Fruit fly (Drosophila melanogaster): Measurements from ENCODE around the gene CG43342.

Gene CG43342

DNA sequence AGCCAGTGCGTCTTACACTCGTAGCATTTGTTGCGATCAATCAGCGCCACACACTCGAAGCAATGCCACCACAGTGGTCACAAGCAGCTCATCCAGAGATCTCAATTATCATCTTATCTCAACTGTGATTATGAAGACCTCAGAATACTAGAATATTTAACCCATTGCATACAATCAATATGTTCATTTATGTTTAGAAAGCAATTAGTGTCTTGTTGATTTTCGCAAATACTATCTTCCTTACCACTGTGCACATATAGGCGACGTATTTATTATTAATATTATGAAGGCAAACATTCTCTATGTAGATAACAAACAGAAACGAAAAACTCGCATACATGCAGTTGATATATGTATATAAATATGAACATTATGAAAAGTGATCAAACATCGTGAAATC, 22.3 kb upstream of the CG43342 start (continued):
- TF ChIP-seq CG15696 (tag; optimal IDR thresholded peaks at IDR 0.05) = peak; percentile 89
- no peak for TF ChIP-seq eve (GFP tag; optimal IDR thresholded peaks at IDR 0.05)
- no peak for TF ChIP-seq gt (GFP tag; IDR thresholded peaks at IDR 0.05)
- peak; percentile 57 for TF ChIP-seq CG13296 (GFP tag; optimal IDR thresholded peaks at IDR 0.05)
- 0 out of 2 replicates have a peak, but pooled peaks have one; percentile 27 for TF ChIP-seq CG43689 (GFP tag; IDR thresholded peaks at IDR 0.05)
- TF ChIP-seq CG12071 (GFP tag; optimal IDR thresholded peaks at IDR 0.05) = peak; percentile 57
- TF ChIP-seq CG6854 (GFP tag; optimal IDR thresholded peaks at IDR 0.05) = no peak
- peak; percentile 69 for TF ChIP-seq Rfx (GFP tag; IDR thresholded peaks at IDR 0.05)
- peak; percentile 17 for TF ChIP-seq Dek (tag; optimal IDR thresholded peaks at IDR 0.05)
- no peak for TF ChIP-seq CG6654 (GFP tag; optimal IDR thresholded peaks at IDR 0.05)
- peak; percentile 82 for TF ChIP-seq dysf (GFP tag; IDR thresholded peaks at IDR 0.05)
- peak; percentile 73 for TF ChIP-seq CG32532 (GFP tag; IDR thresholded peaks at IDR 0.05)
- TF ChIP-seq inv (GFP tag; IDR thresholded peaks at IDR 0.05; ENCODE audit: partially characterized antibody) = no peak
- peak; percentile 52 for TF ChIP-seq trem (tag; optimal IDR thresholded peaks at IDR 0.05)
- peak; percentile 58 for TF ChIP-seq danr (GFP tag; IDR thresholded peaks at IDR 0.05)
- TF ChIP-seq Opbp (GFP tag; IDR thresholded peaks at IDR 0.05; ENCODE audit: partially characterized antibody) = no peak
- peak; percentile 54 for TF ChIP-seq CG17186 (GFP tag; optimal IDR thresholded peaks at IDR 0.05)
- TF ChIP-seq seq (GFP tag; IDR thresholded peaks at IDR 0.05) = peak; percentile 54; the same call in 1 of the 2 replicates
- no peak for TF ChIP-seq dati (GFP tag; IDR thresholded peaks at IDR 0.05)
- peak; percentile 70 for TF ChIP-seq CG10979 (tag; optimal IDR thresholded peaks at IDR 0.05)
- peak; percentile 6 for TF ChIP-seq CG9876 (GFP tag; optimal IDR thresholded peaks at IDR 0.05)
- TF ChIP-seq CoRest (tag; optimal IDR thresholded peaks at IDR 0.05) = peak; percentile 68
- TF ChIP-seq CG11695 (GFP tag; IDR thresholded peaks at IDR 0.05) = peak; percentile 85
- peak; percentile 36 for TF ChIP-seq pnt (GFP tag; optimal IDR thresholded peaks at IDR 0.05)
- no peak for TF ChIP-seq CG3163 (GFP tag; optimal IDR thresholded peaks at IDR 0.05)
- peak; percentile 39 for TF ChIP-seq CG3847 (GFP tag; IDR thresholded peaks at IDR 0.05)
- TF ChIP-seq Sin3A (optimal IDR thresholded peaks at IDR 0.05) = no peak
- TF ChIP-seq Ada2b (GFP tag; IDR thresholded peaks at IDR 0.05) = peak; percentile 69
- TF ChIP-seq aop (GFP tag; IDR thresholded peaks at IDR 0.05) = no peak
- TF ChIP-seq zf30C (GFP tag; optimal IDR thresholded peaks at IDR 0.05) = no peak
- TF ChIP-seq D19B (GFP tag; optimal IDR thresholded peaks at IDR 0.05) = no peak
- peak; percentile 57 for TF ChIP-seq CG10654 (GFP tag; optimal IDR thresholded peaks at IDR 0.05)
- TF ChIP-seq CG2116 (GFP tag; optimal IDR thresholded peaks at IDR 0.05) = peak; percentile 46
- peak; percentile 48 for TF ChIP-seq CG3065 (GFP tag; optimal IDR thresholded peaks at IDR 0.05)
- TF ChIP-seq caup (GFP tag; optimal IDR thresholded peaks at IDR 0.05; ENCODE audit: severe bottlenecking) = peak; percentile 43
- TF ChIP-seq Dfd (GFP tag; optimal IDR thresholded peaks at IDR 0.05) = no peak
- peak; percentile 57 for TF ChIP-seq CG14667 (GFP tag; IDR thresholded peaks at IDR 0.05)
- peak; percentile 57 for TF ChIP-seq gcm (GFP tag; optimal IDR thresholded peaks at IDR 0.05)
- TF ChIP-seq Max (GFP tag; optimal IDR thresholded peaks at IDR 0.05) = peak; percentile 77
- TF ChIP-seq CG17385 (GFP tag; optimal IDR thresholded peaks at IDR 0.05) = peak; percentile 32
- peak; percentile 23 for TF ChIP-seq jing (GFP tag; optimal IDR thresholded peaks at IDR 0.05)
- peak; percentile 64 for TF ChIP-seq sob (GFP tag; IDR thresholded peaks at IDR 0.05)
- no peak for TF ChIP-seq kay (GFP tag; optimal IDR thresholded peaks at IDR 0.05)
- no peak for TF ChIP-seq CG16779 (GFP tag; IDR thresholded peaks at IDR 0.05)
- TF ChIP-seq hth (optimal IDR thresholded peaks at IDR 0.05) = no peak
- TF ChIP-seq phol (tag; optimal IDR thresholded peaks at IDR 0.05) = peak; percentile 67
- TF ChIP-seq Neu2 (GFP tag; optimal IDR thresholded peaks at IDR 0.05; ENCODE audit: borderline replicate concordance) = no peak
- no peak for TF ChIP-seq Tbp (GFP tag; optimal IDR thresholded peaks at IDR 0.05)
- TF ChIP-seq CG17802 (tag; optimal IDR thresholded peaks at IDR 0.05) = peak; percentile 63
- no peak for TF ChIP-seq CG1832 (GFP tag; optimal IDR thresholded peaks at IDR 0.05)
- TF ChIP-seq Fer3 (tag; optimal IDR thresholded peaks at IDR 0.05) = peak; percentile 74
- no peak for TF ChIP-seq cg (GFP tag; optimal IDR thresholded peaks at IDR 0.05)
